Worm (Caenorhabditis elegans) whole organism, mixed stage, embryonic: ENCODE results near the gene T06D8.2.

ENCODE experiments used
- elt-1 ChIP-seq: sonication (generic microtip); optimal IDR thresholded peaks from 2 replicates; lab custom pipeline; 2017; ENCODE audit warnings: missing genetic modification characterization, mild to moderate bottlenecking, missing compliant biosample characterization, antibody characterized with exemption, moderate library complexity, borderline replicate concordance; ENCODE audit not compliant: insufficient read depth
- lin-13 ChIP-seq: fragments of 150-350 bp; optimal IDR thresholded peaks from 2 replicates; lab custom pipeline; 2014; ENCODE audit warnings: missing biosample characterization, missing genetic modification characterization
- lin-32 ChIP-seq: fragments of 200-800 bp; sonication (Bioruptor generic); optimal IDR thresholded peaks from 2 replicates; lab custom pipeline; 2018; ENCODE audit warnings: mild to moderate bottlenecking, missing genetic modification characterization, missing compliant biosample characterization
- lsy-2 ChIP-seq: fragments of 150-350 bp; optimal IDR thresholded peaks from 2 replicates; lab custom pipeline; 2014; ENCODE audit warnings: missing biosample characterization, missing genetic modification characterization
- mab-5 ChIP-seq: fragments of 150-350 bp; optimal IDR thresholded peaks from 2 replicates; lab custom pipeline; 2014; ENCODE audit warnings: missing biosample characterization, missing genetic modification characterization
- mep-1 ChIP-seq: fragments of 150-350 bp; optimal IDR thresholded peaks from 2 replicates; lab custom pipeline; 2017; ENCODE audit warnings: missing biosample characterization, missing genetic modification reagents, missing genetic modification characterization, inconsistent platforms
- pha-4 ChIP-seq: fragments of 150-350 bp; optimal IDR thresholded peaks from 2 replicates; lab custom pipeline; 2018; ENCODE audit warnings: missing biosample characterization, missing genetic modification reagents, missing genetic modification characterization
- sem-2 ChIP-seq: fragments of 200-800 bp; sonication (Bioruptor generic); optimal IDR thresholded peaks from 2 replicates; lab custom pipeline; 2018; ENCODE audit warnings: mild to moderate bottlenecking, missing genetic modification characterization, missing compliant biosample characterization
- unc-62 ChIP-seq: fragments of 150-350 bp; optimal IDR thresholded peaks from 2 replicates; lab custom pipeline; 2014; ENCODE audit warnings: missing biosample characterization, missing genetic modification reagents, missing genetic modification characterization

DNA sequence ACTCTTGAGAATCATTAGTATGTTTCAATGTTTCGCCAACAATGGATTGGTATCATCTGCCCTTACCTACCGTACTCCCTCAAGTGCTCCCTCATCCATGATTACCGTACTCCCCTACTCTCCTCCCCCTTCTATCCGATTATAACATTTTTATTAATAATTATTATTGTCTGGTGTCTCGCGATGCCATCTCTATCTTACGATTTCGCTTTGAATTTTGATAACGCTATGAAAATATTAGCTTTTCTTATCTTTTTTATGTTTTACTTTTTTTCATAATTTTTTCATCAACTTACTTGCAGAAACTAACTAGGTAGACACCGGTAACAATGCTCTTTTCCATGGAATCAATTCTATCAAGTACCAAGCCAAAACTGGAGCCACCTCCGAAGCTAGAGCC lies 55.2 kb downstream of the T06D8.2 start, which contains the start of gene unc-130:
- TF ChIP-seq elt-1 (tag; lab: Kevin White, UChicago) (no peak), mep-1 (tag; lab: Kevin White, UChicago) (no peak), lsy-2 (tag; lab: Kevin White, UChicago) (peak; percentile 65), mab-5 (tag; lab: Kevin White, UChicago) (no peak), pha-4 (tag; lab: Kevin White, UChicago) (no peak), lin-32 (GFP tag; lab: Kevin White, UChicago) (no peak), lin-13 (no peak), unc-62 (GFP tag; lab: Kevin White, UChicago) (no peak), sem-2 (GFP tag; lab: Kevin White, UChicago) (no peak)
